Worm (Caenorhabditis elegans): ENCODE data around the gene igeg-2.
A peak's percentile ranks its signal among the peaks of the same experiment; 100 is the strongest.

igeg-2 gene

DNA sequence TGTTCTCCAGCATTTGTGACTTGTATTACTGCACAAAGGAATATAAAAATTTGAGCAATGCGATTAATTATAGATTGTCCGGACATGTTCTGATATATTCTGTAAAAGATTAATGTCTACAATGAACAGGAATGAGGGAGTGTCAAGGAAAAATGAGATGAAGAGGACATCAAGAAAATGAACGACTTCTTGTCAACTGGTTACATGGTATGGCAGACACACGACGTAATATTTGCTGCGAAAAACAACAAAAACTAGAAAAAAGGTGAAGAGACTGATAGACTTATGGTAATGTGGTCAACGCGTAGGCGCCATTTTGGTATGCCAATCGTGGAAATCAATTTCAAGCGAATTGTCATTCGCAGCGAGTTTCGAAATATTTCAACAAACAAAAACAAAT lies at the start of gene igeg-2:
Gene igeg-2 (minus strand): TSS at position 101 of the 400 bp plus-strand sequence.
- no peak for TF ChIP-seq ama-1 (optimal IDR thresholded peaks at IDR 0.05)
- TF ChIP-seq lir-3 (tag; optimal IDR thresholded peaks at IDR 0.05), result no peak
- no peak for TF ChIP-seq ceh-82 (tag; optimal IDR thresholded peaks at IDR 0.05)
- no peak for TF ChIP-seq unc-130 (GFP tag; optimal IDR thresholded peaks at IDR 0.05)
- no peak for TF ChIP-seq ceh-28 (tag; optimal IDR thresholded peaks at IDR 0.05)
- TF ChIP-seq ceh-32 (tag; optimal IDR thresholded peaks at IDR 0.05; ENCODE audit: poor library complexity), result no peak
- no peak for TF ChIP-seq nhr-25 (tag; optimal IDR thresholded peaks at IDR 0.05; ENCODE audit: borderline replicate concordance, insufficient read depth)
- no peak for TF ChIP-seq php-3 (GFP tag; IDR thresholded peaks at IDR 0.05)
- TF ChIP-seq T26A8.4 (GFP tag; IDR thresholded peaks at IDR 0.05), result no peak
- TF ChIP-seq Y75B8A.6 (GFP tag; IDR thresholded peaks at IDR 0.05), result no peak

DNA sequence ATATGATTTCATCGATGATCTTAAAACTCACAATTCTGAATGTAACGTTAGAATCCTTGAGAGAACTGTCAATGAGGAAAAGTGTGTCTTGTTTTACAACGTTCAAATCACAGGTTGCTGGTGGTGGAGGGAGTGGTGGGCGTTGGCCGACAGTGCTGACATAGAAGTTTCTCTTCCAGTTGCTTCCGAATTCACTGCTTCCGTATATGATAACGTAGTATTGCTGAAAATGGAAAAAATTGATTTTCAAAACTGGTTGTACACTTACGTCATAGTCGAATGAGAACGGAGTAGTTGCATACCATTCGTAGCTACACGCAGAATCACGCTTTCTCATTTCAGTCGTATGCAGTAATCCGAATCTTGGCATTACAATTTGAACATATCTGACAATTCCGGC lies 45.4 kb upstream of the igeg-2 start:
- TF ChIP-seq unc-62 (GFP tag; optimal IDR thresholded peaks at IDR 0.05 in 1 of 2) (peak in 1 of 2 experiments; percentile 93), unc-62 (tag; optimal IDR thresholded peaks at IDR 0.05) (no peak), cey-2 (tag; optimal IDR thresholded peaks at IDR 0.05; ENCODE audit: borderline replicate concordance, insufficient read depth) (no peak)

DNA sequence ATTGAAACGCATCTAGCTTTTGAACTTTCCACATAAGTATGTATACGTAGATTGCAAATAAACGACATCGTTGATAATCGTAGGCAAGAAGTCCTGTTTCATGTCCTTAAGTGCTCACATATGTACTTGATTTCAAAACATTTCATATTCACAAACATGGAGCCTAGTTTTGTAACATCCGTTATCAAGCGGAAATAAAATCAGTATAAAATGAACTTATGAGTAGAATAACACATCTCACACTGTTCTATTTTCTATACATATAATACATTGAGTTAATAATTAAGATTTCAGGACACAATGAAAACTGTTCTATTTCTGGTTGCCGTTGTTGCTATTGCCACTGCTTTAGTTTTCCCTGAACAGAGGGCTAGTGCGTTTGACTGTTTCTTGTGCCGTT lies 43.4 kb upstream of the igeg-2 start, which contains the start of gene spp-21:
Gene spp-21 (plus strand): TSS at position 301 of the 400 bp plus-strand sequence.
- no peak for TF ChIP-seq mxl-2 (GFP tag; conservative IDR thresholded peaks at IDR 0.05)
- TF ChIP-seq mep-1 (tag; optimal IDR thresholded peaks at IDR 0.05), result no peak
- no peak for TF ChIP-seq nhr-76 (tag; optimal IDR thresholded peaks at IDR 0.05)
- no peak for TF ChIP-seq daf-19 (GFP tag; conservative IDR thresholded peaks at IDR 0.05)
- TF ChIP-seq ztf-7 (tag; optimal IDR thresholded peaks at IDR 0.05), result no peak
- TF ChIP-seq R02D3.7 (tag; optimal IDR thresholded peaks at IDR 0.05), result no peak
- TF ChIP-seq sdz-12 (GFP tag; optimal IDR thresholded peaks at IDR 0.05), result no peak
- TF ChIP-seq ceh-62 (tag; optimal IDR thresholded peaks at IDR 0.05), result no peak
- TF ChIP-seq zip-11 (GFP tag; IDR thresholded peaks at IDR 0.05), result no peak
- no peak for TF ChIP-seq fkh-10 (GFP tag; optimal IDR thresholded peaks at IDR 0.05)
- TF ChIP-seq hlh-30 (tag; optimal IDR thresholded peaks at IDR 0.05; ENCODE audit: insufficient read depth), result no peak
- TF ChIP-seq T26A8.4 (GFP tag; IDR thresholded peaks at IDR 0.05), result no peak
- no peak for TF ChIP-seq hlh-11 (tag; optimal IDR thresholded peaks at IDR 0.05)
- no peak for TF ChIP-seq snpc-4 (tag; optimal IDR thresholded peaks at IDR 0.05)
- TF ChIP-seq lir-3 (tag; optimal IDR thresholded peaks at IDR 0.05), result no peak
- TF ChIP-seq dve-1 (tag; optimal IDR thresholded peaks at IDR 0.05; ENCODE audit: insufficient read depth), result no peak
- no peak for TF ChIP-seq mdt-29 (GFP tag; IDR thresholded peaks at IDR 0.05)
- TF ChIP-seq lin-29 (GFP tag; IDR thresholded peaks at IDR 0.05), result no peak
- TF ChIP-seq nhr-237 (tag; optimal IDR thresholded peaks at IDR 0.05), result no peak
- TF ChIP-seq F37D6.2 (tag; optimal IDR thresholded peaks at IDR 0.05), result no peak

DNA sequence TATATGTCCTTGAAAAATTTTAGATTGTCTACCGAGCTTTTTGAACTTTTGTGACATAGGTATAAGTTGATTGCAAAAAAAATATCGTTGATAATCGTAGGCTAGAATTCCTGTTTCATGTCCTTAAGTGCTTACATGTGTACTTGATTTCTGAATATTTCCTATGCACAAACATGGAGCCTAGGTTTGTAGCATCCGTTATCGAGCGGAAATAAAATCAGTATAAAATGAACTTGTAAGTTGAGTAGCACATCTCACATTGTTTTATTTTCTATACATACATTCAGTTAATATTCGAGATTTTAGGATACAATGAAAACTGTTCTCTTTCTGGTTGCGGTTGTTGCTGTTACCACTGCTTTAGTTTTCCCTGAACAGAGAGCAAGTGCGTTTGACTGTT lies 41.0 kb upstream of the igeg-2 start, which contains the start of gene spp-9:
Gene spp-9 (plus strand): TSS at position 301 of the 400 bp plus-strand sequence.
- TF ChIP-seq Y105C5A.15 (GFP tag; IDR thresholded peaks at IDR 0.05) (no peak), lin-1 (GFP tag; IDR thresholded peaks at IDR 0.05) (no peak), madf-9 (GFP tag; conservative IDR thresholded peaks at IDR 0.05) (no peak), F10B5.3 (tag; optimal IDR thresholded peaks at IDR 0.05) (no peak), snpc-4 (tag; optimal IDR thresholded peaks at IDR 0.05) (no peak), nhr-10 (tag; optimal IDR thresholded peaks at IDR 0.05) (no peak), cey-2 (tag; optimal IDR thresholded peaks at IDR 0.05; ENCODE audit: borderline replicate concordance, insufficient read depth) (no peak), daf-16 (GFP tag; optimal IDR thresholded peaks at IDR 0.05) (no peak), daf-16 (tag; optimal IDR thresholded peaks at IDR 0.05) (no peak)

All from whole organism, L4 larva.